Fruit fly (Drosophila melanogaster): ENCODE data around the gene CG14957.

- TF ChIP-seq CG33017 (tag; optimal IDR thresholded peaks at IDR 0.05) (no peak), cic (GFP tag; optimal IDR thresholded peaks at IDR 0.05) (no peak), bab1 (GFP tag; optimal IDR thresholded peaks at IDR 0.05) (no peak), Hr96 (GFP tag; optimal IDR thresholded peaks at IDR 0.05) (no peak), CG5204 (GFP tag; optimal IDR thresholded peaks at IDR 0.05) (no peak), CG14711 (tag; optimal IDR thresholded peaks at IDR 0.05) (no peak), CG7045 (GFP tag; optimal IDR thresholded peaks at IDR 0.05) (no peak), CG7101 (tag; optimal IDR thresholded peaks at IDR 0.05) (no peak)
These were observed 46.0 kb upstream of the CG14957 start for dm6 chr3L:3141411-3141810.

All from whole organism, adult.